Fruit fly (Drosophila melanogaster) whole organism, embryonic: ENCODE results near the gene Pde6.
A peak's percentile ranks its signal among the peaks of the same experiment; 100 is the strongest.

Experiments used
- Awh ChIP-seq: fragments of 200-800 bp; sonication (Bioruptor generic); IDR thresholded peaks from 2 replicates; pipeline ENCODE4, ENCODE4 v1.3.6; 2022; ENCODE audit warnings: missing biosample characterization, missing genetic modification characterization
- BtbVII ChIP-seq: fragments of 200-800 bp; sonication (Bioruptor generic); optimal IDR thresholded peaks from 3 replicates; lab custom pipeline; 2017; ENCODE audit warnings: missing biosample characterization, mild to moderate bottlenecking, missing genetic modification characterization
- CG1024 ChIP-seq: fragments of 200-800 bp; sonication (Bioruptor generic); IDR thresholded peaks from 2 replicates; pipeline ENCODE4 v1.3.6; 2022; ENCODE audit warnings: missing biosample characterization, missing genetic modification characterization
- CG10431 ChIP-seq: fragments of 200-800 bp; sonication (Bioruptor generic); optimal IDR thresholded peaks from 3 replicates; lab custom pipeline; 2018; ENCODE audit warnings: missing biosample characterization, mild to moderate bottlenecking, missing genetic modification characterization
- CG10654 ChIP-seq: fragments of 200-800 bp; sonication (Bioruptor generic); optimal IDR thresholded peaks from 2 replicates; lab custom pipeline; 2016; ENCODE audit warnings: missing biosample characterization, missing genetic modification characterization
- CG11247 ChIP-seq: fragments of 200-800 bp; sonication (Bioruptor generic); IDR thresholded peaks from 2 replicates; pipeline ENCODE4 v1.3.6; 2022; ENCODE audit warnings: missing biosample characterization, missing genetic modification characterization
- CG11560 ChIP-seq: fragments of 200-800 bp; sonication (Bioruptor generic); IDR thresholded peaks from 3 replicates; pipeline ENCODE4 v1.3.6; 2022; ENCODE audit warnings: missing biosample characterization, missing genetic modification characterization
- CG11723 ChIP-seq: fragments of 200-800 bp; sonication (Bioruptor generic); optimal IDR thresholded peaks from 2 replicates; lab custom pipeline; 2017; ENCODE audit warnings: missing biosample characterization, mild to moderate bottlenecking, missing genetic modification characterization
- CG12659 ChIP-seq: fragments of 200-800 bp; sonication (Bioruptor generic); optimal IDR thresholded peaks from 3 replicates; lab custom pipeline; 2017; ENCODE audit warnings: mild to moderate bottlenecking, missing biosample characterization, missing genetic modification reagents, missing genetic modification characterization
- CG13624 ChIP-seq: fragments of 200-800 bp; sonication (Bioruptor generic); optimal IDR thresholded peaks from 2 replicates; lab custom pipeline; 2016; ENCODE audit warnings: missing biosample characterization, missing genetic modification characterization
- CG15269 ChIP-seq: fragments of 200-800 bp; sonication (Bioruptor generic); optimal IDR thresholded peaks from 2 replicates; lab custom pipeline; 2018; ENCODE audit warnings: missing biosample characterization, mild to moderate bottlenecking, missing genetic modification characterization, moderate library complexity
- CG1602 ChIP-seq: fragments of 200-800 bp; sonication (Bioruptor generic); optimal IDR thresholded peaks from 3 replicates; lab custom pipeline; 2016; ENCODE audit warnings: missing biosample characterization, missing genetic modification characterization
- CG16813 ChIP-seq: fragments of 200-800 bp; sonication (Bioruptor generic); IDR thresholded peaks from 3 replicates; pipeline ENCODE4 v1.3.6; 2022; ENCODE audit warnings: missing biosample characterization, missing genetic modification characterization; ENCODE audit not compliant: partially characterized antibody
- CG1792 ChIP-seq: fragments of 200-800 bp; sonication (Bioruptor generic); optimal IDR thresholded peaks from 2 replicates; lab custom pipeline; 2016; ENCODE audit warnings: missing biosample characterization, missing genetic modification characterization
- CG18619 ChIP-seq: fragments of 200-800 bp; sonication (Bioruptor generic); optimal IDR thresholded peaks from 3 replicates; lab custom pipeline; 2017; ENCODE audit warnings: missing biosample characterization, mild to moderate bottlenecking, missing genetic modification characterization
- CG2889 ChIP-seq: fragments of 200-800 bp; sonication (Bioruptor generic); IDR thresholded peaks from 3 replicates; pipeline ENCODE4 v1.3.6; 2022; ENCODE audit warnings: missing biosample characterization, missing genetic modification characterization
- CG30431 ChIP-seq: fragments of 200-800 bp; sonication (Bioruptor generic); optimal IDR thresholded peaks from 2 replicates; lab custom pipeline; 2017; ENCODE audit warnings: missing biosample characterization, missing genetic modification characterization
- CG3065 ChIP-seq: fragments of 200-800 bp; sonication (Bioruptor generic); optimal IDR thresholded peaks from 2 replicates; lab custom pipeline; 2016; ENCODE audit warnings: missing biosample characterization, missing genetic modification characterization
- CG32767 ChIP-seq: fragments of 200-800 bp; sonication (Bioruptor generic); IDR thresholded peaks from 2 replicates; pipeline ENCODE4 v1.3.6; 2022; ENCODE audit warnings: missing biosample characterization, missing genetic modification characterization
- CG4282 ChIP-seq: fragments of 200-800 bp; sonication (Bioruptor generic); optimal IDR thresholded peaks from 2 replicates; lab custom pipeline; 2016; ENCODE audit warnings: missing biosample characterization, missing genetic modification characterization
- CG4328 ChIP-seq: fragments of 200-800 bp; sonication (Bioruptor generic); optimal IDR thresholded peaks from 3 replicates; lab custom pipeline; 2017; ENCODE audit warnings: missing biosample characterization, missing genetic modification reagents, missing genetic modification characterization
- CG7357 ChIP-seq: fragments of 200-800 bp; sonication (Bioruptor generic); IDR thresholded peaks from 3 replicates; pipeline ENCODE4 v1.3.6; 2022; ENCODE audit warnings: missing biosample characterization, missing genetic modification characterization
- CG7372 ChIP-seq: fragments of 200-800 bp; sonication (Bioruptor generic); IDR thresholded peaks from 2 replicates; pipeline ENCODE4 v1.3.6; 2022; ENCODE audit warnings: missing biosample characterization, missing genetic modification characterization
- CG9727 ChIP-seq: fragments of 200-800 bp; sonication (Bioruptor generic); optimal IDR thresholded peaks from 3 replicates; lab custom pipeline; 2017; ENCODE audit warnings: missing biosample characterization, mild to moderate bottlenecking, missing genetic modification characterization
- Chrac-16 ChIP-seq: fragments of 200-800 bp; sonication (Bioruptor generic); optimal IDR thresholded peaks from 3 replicates; lab custom pipeline; 2016; ENCODE audit warnings: missing biosample characterization, missing genetic modification characterization
- Dll ChIP-seq: fragments of 200-800 bp; sonication (Bioruptor generic); IDR thresholded peaks from 4 replicates; pipeline ENCODE4 v1.3.6; 2022; ENCODE audit warnings: missing biosample characterization, missing genetic modification characterization; ENCODE audit not compliant: partially characterized antibody
- H15 ChIP-seq: fragments of 200-800 bp; sonication (Bioruptor generic); IDR thresholded peaks from 3 replicates; pipeline ENCODE4 v1.3.6; 2022; ENCODE audit warnings: missing biosample characterization, missing genetic modification characterization
- HHEX ChIP-seq: fragments of 200-800 bp; sonication (Bioruptor generic); optimal IDR thresholded peaks from 3 replicates; lab custom pipeline; 2017; ENCODE audit warnings: missing biosample characterization, mild to moderate bottlenecking, missing genetic modification characterization, missing genetic modification reagents
- Mad ChIP-seq: fragments of 200-800 bp; sonication (Bioruptor generic); optimal IDR thresholded peaks from 2 replicates; lab custom pipeline; 2016; ENCODE audit warnings: missing biosample characterization, missing genetic modification characterization
- PHDP ChIP-seq: fragments of 200-800 bp; sonication (Bioruptor generic); optimal IDR thresholded peaks from 3 replicates; lab custom pipeline; 2018; ENCODE audit warnings: missing biosample characterization, mild to moderate bottlenecking, missing genetic modification characterization, moderate library complexity
- Pdp1 ChIP-seq, 2 experiments: fragments of 200-800 bp; sonication (Bioruptor generic); optimal IDR thresholded peaks; 3 replicates each; lab custom pipeline; 2016; ENCODE audit warnings: missing biosample characterization in 2 of 2, missing genetic modification characterization in 2 of 2, mild to moderate bottlenecking in 1 of 2, moderate library complexity in 1 of 2
- Sox100B ChIP-seq: fragments of 200-800 bp; sonication (Bioruptor generic); optimal IDR thresholded peaks from 3 replicates; lab custom pipeline; 2018; ENCODE audit warnings: missing biosample characterization, mild to moderate bottlenecking, missing genetic modification characterization
- Spps ChIP-seq: fragments of 200-800 bp; sonication (Bioruptor generic); optimal IDR thresholded peaks from 2 replicates; lab custom pipeline; 2018; ENCODE audit warnings: missing biosample characterization, mild to moderate bottlenecking, missing genetic modification characterization
- amos ChIP-seq: fragments of 200-800 bp; sonication (Bioruptor generic); IDR thresholded peaks from 2 replicates; pipeline ENCODE4 v1.3.6; 2022; ENCODE audit warnings: missing biosample characterization, missing genetic modification characterization; ENCODE audit not compliant: partially characterized antibody
- ase ChIP-seq: fragments of 200-800 bp; sonication (Bioruptor generic); IDR thresholded peaks from 3 replicates; pipeline ENCODE4 v1.3.6; 2022; ENCODE audit warnings: missing biosample characterization, missing genetic modification characterization
- bsh ChIP-seq, 2 experiments: fragments of 200-800 bp; sonication (Bioruptor generic); optimal IDR thresholded peaks; 2 replicates each; lab custom pipeline; 2017 to 2018; ENCODE audit warnings: mild to moderate bottlenecking in 2 of 2, missing biosample characterization in 2 of 2, missing genetic modification characterization in 2 of 2, moderate library complexity in 1 of 2
- chif ChIP-seq, 2 experiments: fragments of 200-800 bp; sonication (Bioruptor generic); optimal IDR thresholded peaks; 3 replicates each; lab custom pipeline; 2016; ENCODE audit warnings: missing biosample characterization in 2 of 2, missing genetic modification characterization in 2 of 2
- dmrt99B ChIP-seq: fragments of 200-800 bp; sonication (Bioruptor generic); optimal IDR thresholded peaks from 2 replicates; lab custom pipeline; 2018; ENCODE audit warnings: missing biosample characterization, mild to moderate bottlenecking, missing genetic modification characterization, moderate library complexity
- en ChIP-seq: fragments of 200-800 bp; sonication (Bioruptor generic); optimal IDR thresholded peaks from 2 replicates; lab custom pipeline; 2016; ENCODE audit warnings: missing biosample characterization, missing genetic modification characterization
- eve ChIP-seq, 2 experiments: fragments of >200 bp; optimal IDR thresholded peaks; 2 replicates each; lab custom pipeline; 2017; ENCODE audit warnings: missing biosample characterization in 2 of 2, missing genetic modification characterization in 2 of 2
- ftz-f1 ChIP-seq: fragments of 200-800 bp; sonication (Bioruptor generic); optimal IDR thresholded peaks from 2 replicates; lab custom pipeline; 2016; ENCODE audit warnings: missing biosample characterization, missing genetic modification characterization
- grau ChIP-seq: fragments of 200-800 bp; optimal IDR thresholded peaks from 3 replicates; lab custom pipeline; 2019; ENCODE audit warnings: missing biosample characterization, mild to moderate bottlenecking, missing genetic modification characterization, moderate library complexity
- jumu ChIP-seq: fragments of 200-800 bp; sonication (Bioruptor generic); optimal IDR thresholded peaks from 3 replicates; lab custom pipeline; 2016; ENCODE audit warnings: missing biosample characterization, missing genetic modification characterization
- lab ChIP-seq: fragments of 200-800 bp; sonication (Bioruptor generic); optimal IDR thresholded peaks from 3 replicates; lab custom pipeline; 2017; ENCODE audit warnings: missing biosample characterization, missing genetic modification characterization, mild to moderate bottlenecking, moderate library complexity, missing genetic modification reagents
- oc ChIP-seq: fragments of 200-800 bp; sonication (Bioruptor generic); optimal IDR thresholded peaks from 2 replicates; lab custom pipeline; 2018; ENCODE audit warnings: missing biosample characterization, mild to moderate bottlenecking, missing genetic modification characterization, moderate library complexity
- repo ChIP-seq: fragments of 200-800 bp; sonication (Bioruptor generic); optimal IDR thresholded peaks from 2 replicates; lab custom pipeline; 2016; ENCODE audit warnings: missing biosample characterization, missing genetic modification characterization
- row ChIP-seq: fragments of 200-800 bp; sonication (Bioruptor generic); IDR thresholded peaks from 3 replicates; pipeline ENCODE4 v1.3.6; 2022; ENCODE audit warnings: missing biosample characterization, missing genetic modification characterization
- salm ChIP-seq: fragments of 200-800 bp; sonication (Bioruptor generic); optimal IDR thresholded peaks from 2 replicates; lab custom pipeline; 2018; ENCODE audit warnings: missing biosample characterization, mild to moderate bottlenecking, missing genetic modification characterization
- ttk ChIP-seq: fragments of 200-800 bp; sonication (Bioruptor generic); IDR thresholded peaks from 2 replicates; pipeline ENCODE4 v2.1.2; 2022; ENCODE audit warnings: missing biosample characterization, missing genetic modification characterization
- unc-4 ChIP-seq: fragments of 200-800 bp; sonication (Bioruptor generic); IDR thresholded peaks from 2 replicates; pipeline ENCODE4 v1.3.6; 2022; ENCODE audit warnings: missing biosample characterization, missing genetic modification characterization; ENCODE audit not compliant: partially characterized antibody

Pde6 gene

dm6 chr3R:14558383-14558883 is 329 bp upstream of the Pde6 start (continued):
- TF ChIP-seq Pdp1 (GFP tag; optimal IDR thresholded peaks at IDR 0.05; lab: Kevin White, UChicago) (peak; percentile 82), CG1602 (GFP tag; lab: Kevin White, UChicago) (peak; percentile 83), unc-4 (GFP tag; lab: Robert Waterston, UW) (no peak), salm (peak; percentile 91), Spps (tag; lab: Kevin White, UChicago) (no peak), CG11723 (peak; percentile 88), CG18619 (GFP tag; lab: Kevin White, UChicago) (peak; percentile 91), Chrac-16 (peak; percentile 87), eve (GFP tag; optimal IDR thresholded peaks at IDR 0.05; lab: Kevin White, UChicago) (peak in 1 of 2 experiments; percentile 97), CG32767 (peak; percentile 89), grau (tag; lab: Kevin White, UChicago) (peak; percentile 93), chif (GFP tag; optimal IDR thresholded peaks at IDR 0.05; lab: Kevin White, UChicago) (peak; percentile 86 to 87), CG12659 (GFP tag; lab: Kevin White, UChicago) (peak; percentile 95), Sox100B (GFP tag; lab: Kevin White, UChicago) (peak; percentile 97), en (GFP tag; lab: Kevin White, UChicago) (peak; percentile 78), ttk (GFP tag; lab: Robert Waterston, UW) (peak; percentile 85; the same call in 1 of the 2 replicates), CG7372 (peak; percentile 83), CG3065 (peak; percentile 27), H15 (GFP tag; lab: Robert Waterston, UW) (peak; percentile 81), CG10431 (GFP tag; lab: Kevin White, UChicago) (peak; percentile 71), lab (peak; percentile 96), CG16813 (GFP tag; lab: Robert Waterston, UW) (0 out of 3 replicates have a peak, but pooled peaks have one; percentile 19), CG10654 (GFP tag; lab: Kevin White, UChicago) (peak; percentile 84), CG4328 (GFP tag; lab: Kevin White, UChicago) (peak; percentile 90), CG2889 (GFP tag; lab: Robert Waterston, UW) (0 out of 3 replicates have a peak, but pooled peaks have one; percentile 18), bsh (GFP tag; optimal IDR thresholded peaks at IDR 0.05; lab: Kevin White, UChicago) (peak in 1 of 2 experiments; percentile 85), Dll (no peak), CG4282 (GFP tag; lab: Kevin White, UChicago) (peak; percentile 67), amos (GFP tag; lab: Robert Waterston, UW) (no peak), jumu (GFP tag; lab: Kevin White, UChicago) (peak; percentile 88), row (GFP tag; lab: Robert Waterston, UW) (peak; percentile 90), Awh (peak; percentile 80), CG30431 (GFP tag; lab: Kevin White, UChicago) (peak; percentile 78), CG13624 (GFP tag; lab: Kevin White, UChicago) (peak; percentile 92), ftz-f1 (GFP tag; lab: Kevin White, UChicago) (peak; percentile 93), CG1792 (GFP tag; lab: Kevin White, UChicago) (peak; percentile 83), CG9727 (GFP tag; lab: Kevin White, UChicago) (peak; percentile 91), CG7357 (GFP tag; lab: Robert Waterston, UW) (peak; percentile 77), HHEX (GFP tag; lab: Kevin White, UChicago) (peak; percentile 94), CG1024 (peak; percentile 46; the same call in 1 of the 2 replicates), PHDP (tag; lab: Kevin White, UChicago) (peak; percentile 95), CG11247 (GFP tag; lab: Robert Waterston, UW) (peak; percentile 80), Mad (GFP tag; lab: Kevin White, UChicago) (peak; percentile 75), CG15269 (tag; lab: Kevin White, UChicago) (peak; percentile 95), CG11560 (tag; lab: Robert Waterston, UW) (peak; percentile 74), repo (peak; percentile 87), BtbVII (GFP tag; lab: Kevin White, UChicago) (peak; percentile 92), ase (GFP tag; lab: Robert Waterston, UW) (peak; percentile 77; the same call in 2 of the 3 replicates), dmrt99B (peak; percentile 96), oc (peak; percentile 88)
